Fruit fly (Drosophila melanogaster): Measurements from ENCODE around the gene CG4074.

DNA sequence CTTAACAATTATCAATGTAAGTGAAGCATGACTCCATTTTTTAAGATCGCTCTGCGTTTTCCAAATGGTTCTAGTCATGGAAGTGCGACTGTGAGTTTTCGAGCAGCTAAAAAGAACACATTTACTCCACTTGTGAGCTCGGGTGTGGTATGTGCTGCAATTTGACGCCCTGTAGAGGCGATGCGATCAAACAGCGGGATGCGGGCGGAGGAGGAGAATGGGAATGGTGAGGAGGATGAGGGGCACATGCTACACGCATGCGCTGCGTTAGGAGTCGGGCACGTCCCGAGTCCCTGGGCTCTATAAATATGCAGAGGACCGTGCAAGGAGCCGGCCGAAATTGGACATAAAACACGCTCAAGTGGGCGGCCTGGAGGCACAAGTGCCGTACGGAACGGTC lies 20.0 kb upstream of the CG4074 start:
- TF ChIP-seq Rel (GFP tag; optimal IDR thresholded peaks at IDR 0.05) (no peak), Rel (tag; optimal IDR thresholded peaks at IDR 0.05) (no peak), psq (GFP tag; optimal IDR thresholded peaks at IDR 0.05) (no peak), br (GFP tag; optimal IDR thresholded peaks at IDR 0.05) (no peak), ey (GFP tag; optimal IDR thresholded peaks at IDR 0.05) (no peak)

All from whole organism, wandering third instar larva.